Fruit fly (Drosophila melanogaster) whole organism, wandering third instar larva: Measurements from ENCODE around the gene AGO2.
A peak's percentile ranks its signal among the peaks of the same experiment; 100 is the strongest.

Source experiments
- CrebA ChIP-seq: fragments of 200-800 bp; sonication (Bioruptor generic); optimal IDR thresholded peaks from 2 replicates; lab custom pipeline; 2016; ENCODE audit warnings: missing biosample characterization, mild to moderate bottlenecking, missing genetic modification characterization, borderline replicate concordance
- Myc ChIP-seq: fragments of >200 bp; optimal IDR thresholded peaks from 2 replicates; lab custom pipeline; 2017

- TF ChIP-seq Myc (lab: Kevin White, UChicago), result no peak
- TF ChIP-seq CrebA (GFP tag; lab: Kevin White, UChicago), result peak; percentile 60
Observed at dm6 chr3L:15533402-15534129, 20.3 kb upstream of the AGO2 start.
